Worm (Caenorhabditis elegans): ENCODE measurements around the gene cest-3.

ce11 chrX:12260381-12260931 is 19.0 kb downstream of the cest-3 start, which contains the start of gene E01G6.1:
- TF ChIP-seq mes-2 (tag; optimal IDR thresholded peaks at IDR 0.05; ENCODE audit: poor library complexity, severe bottlenecking), result no peak
- TF ChIP-seq hif-1 (tag; optimal IDR thresholded peaks at IDR 0.05), result no peak
- no peak for TF ChIP-seq nhr-11 (tag; optimal IDR thresholded peaks at IDR 0.05)
- no peak for TF ChIP-seq lin-39 (tag; optimal IDR thresholded peaks at IDR 0.05)
- TF ChIP-seq skn-1 (tag; optimal IDR thresholded peaks at IDR 0.05), result no peak
- TF ChIP-seq duxl-1 (tag; optimal IDR thresholded peaks at IDR 0.05; ENCODE audit: poor library complexity), result no peak
- TF ChIP-seq nhr-237 (tag; optimal IDR thresholded peaks at IDR 0.05), result no peak
- no peak for TF ChIP-seq snpc-4 (tag; optimal IDR thresholded peaks at IDR 0.05)
- no peak for TF ChIP-seq ZK337.2 (GFP tag; IDR thresholded peaks at IDR 0.05)
- no peak for TF ChIP-seq aly-2 (tag; optimal IDR thresholded peaks at IDR 0.05)
- TF ChIP-seq unc-62 (GFP tag; optimal IDR thresholded peaks at IDR 0.05 in 1 of 2), result no peak
- TF ChIP-seq unc-62 (tag; optimal IDR thresholded peaks at IDR 0.05), result no peak
- TF ChIP-seq lin-1 (GFP tag; IDR thresholded peaks at IDR 0.05), result no peak
- TF ChIP-seq egl-27 (tag; optimal IDR thresholded peaks at IDR 0.05), result no peak
- TF ChIP-seq fkh-10 (GFP tag; optimal IDR thresholded peaks at IDR 0.05), result no peak

All from whole organism, L4 larva.